Fruit fly (Drosophila melanogaster) whole organism, embryonic: Measurements from ENCODE around the gene Polr1D.
A peak's percentile ranks its signal among the peaks of the same experiment; 100 is the strongest.

Experiments
- CG10979 ChIP-seq: fragments of 200-800 bp; sonication (Bioruptor generic); optimal IDR thresholded peaks from 2 replicates; lab custom pipeline; 2018; ENCODE audit warnings: missing biosample characterization, mild to moderate bottlenecking, missing genetic modification characterization, moderate library complexity
- CG11247 ChIP-seq: fragments of 200-800 bp; sonication (Bioruptor generic); IDR thresholded peaks from 2 replicates; pipeline ENCODE4 v1.3.6; 2022; ENCODE audit warnings: missing biosample characterization, missing genetic modification characterization
- CG12299 ChIP-seq: fragments of 200-800 bp; sonication (Bioruptor generic); optimal IDR thresholded peaks from 2 replicates; lab custom pipeline; 2018; ENCODE audit warnings: missing biosample characterization, mild to moderate bottlenecking, missing genetic modification characterization
- CG12942 ChIP-seq: fragments of 200-800 bp; sonication (Bioruptor generic); optimal IDR thresholded peaks from 3 replicates; lab custom pipeline; 2016; ENCODE audit warnings: missing biosample characterization, missing genetic modification characterization
- CG13775 ChIP-seq: fragments of 200-800 bp; sonication (Bioruptor generic); optimal IDR thresholded peaks from 3 replicates; lab custom pipeline; 2017; ENCODE audit warnings: missing biosample characterization, mild to moderate bottlenecking, missing genetic modification characterization
- CG13894 ChIP-seq: fragments of 200-800 bp; sonication (Bioruptor generic); optimal IDR thresholded peaks from 3 replicates; lab custom pipeline; 2018; ENCODE audit warnings: missing biosample characterization, mild to moderate bottlenecking, missing genetic modification characterization, moderate library complexity
- CG17361 ChIP-seq: fragments of 200-800 bp; sonication (Bioruptor generic); IDR thresholded peaks from 3 replicates; pipeline ENCODE4 v1.3.6; 2022; ENCODE audit warnings: missing biosample characterization, missing genetic modification characterization
- CG31224 ChIP-seq: fragments of 200-800 bp; sonication (Bioruptor generic); IDR thresholded peaks from 2 replicates; pipeline ENCODE4 v1.3.6; 2022; ENCODE audit warnings: missing biosample characterization, missing genetic modification characterization
- CG6175 ChIP-seq: fragments of 200-800 bp; sonication (Bioruptor generic); IDR thresholded peaks from 3 replicates; pipeline ENCODE4 v1.3.6; 2022; ENCODE audit warnings: missing biosample characterization, missing genetic modification characterization
- CG6854 ChIP-seq: fragments of 200-800 bp; sonication (Bioruptor generic); optimal IDR thresholded peaks from 3 replicates; lab custom pipeline; 2017; ENCODE audit warnings: missing biosample characterization, mild to moderate bottlenecking, missing genetic modification characterization
- CG7556 ChIP-seq: fragments of 200-800 bp; sonication (Bioruptor generic); optimal IDR thresholded peaks from 2 replicates; lab custom pipeline; 2017; ENCODE audit warnings: missing biosample characterization, mild to moderate bottlenecking, missing genetic modification characterization
- CG7839 ChIP-seq: fragments of 200-800 bp; sonication (Bioruptor generic); optimal IDR thresholded peaks from 3 replicates; lab custom pipeline; 2018; ENCODE audit warnings: missing biosample characterization, mild to moderate bottlenecking, missing genetic modification characterization, moderate library complexity
- CG7928 ChIP-seq: fragments of 200-800 bp; sonication (Bioruptor generic); optimal IDR thresholded peaks from 2 replicates; lab custom pipeline; 2017; ENCODE audit warnings: missing biosample characterization, mild to moderate bottlenecking, missing genetic modification characterization
- CG8388 ChIP-seq: fragments of 200-800 bp; sonication (Bioruptor generic); optimal IDR thresholded peaks from 2 replicates; lab custom pipeline; 2019; ENCODE audit warnings: missing biosample characterization, mild to moderate bottlenecking, missing genetic modification characterization, moderate library complexity
- CG8924 ChIP-seq: fragments of 200-800 bp; optimal IDR thresholded peaks from 3 replicates; lab custom pipeline; 2019; ENCODE audit warnings: missing biosample characterization, mild to moderate bottlenecking, missing genetic modification characterization, moderate library complexity
- CG9437 ChIP-seq: fragments of 200-800 bp; sonication (Bioruptor generic); optimal IDR thresholded peaks from 2 replicates; lab custom pipeline; 2018; ENCODE audit warnings: missing biosample characterization, mild to moderate bottlenecking, missing genetic modification characterization
- Eip74EF ChIP-seq, 2 experiments: fragments of 200-800 bp in 1 of 2; fragments of >200 bp in 1 of 2; sonication (Bioruptor generic) in 1 of 2; optimal IDR thresholded peaks; 2 replicates each; lab custom pipeline; 2017 to 2019; ENCODE audit warnings: missing biosample characterization in 2 of 2, missing genetic modification characterization in 2 of 2, mild to moderate bottlenecking in 1 of 2, moderate library complexity in 1 of 2
- Hey ChIP-seq: fragments of 200-800 bp; sonication (Bioruptor generic); optimal IDR thresholded peaks from 3 replicates; lab custom pipeline; 2018; ENCODE audit warnings: missing biosample characterization, mild to moderate bottlenecking, missing genetic modification characterization
- Mrtf ChIP-seq: fragments of 200-800 bp; sonication (Bioruptor generic); IDR thresholded peaks from 3 replicates; pipeline ENCODE4 v1.3.6; 2022; ENCODE audit warnings: missing biosample characterization, missing genetic modification characterization
- Nf-YB ChIP-seq: fragments of 200-800 bp; sonication (Bioruptor generic); optimal IDR thresholded peaks from 3 replicates; lab custom pipeline; 2019; ENCODE audit warnings: missing biosample characterization, mild to moderate bottlenecking, missing genetic modification characterization, moderate library complexity
- Ptx1 ChIP-seq: fragments of 200-800 bp; sonication (Bioruptor generic); IDR thresholded peaks from 2 replicates; pipeline ENCODE4 v1.3.6; 2022; ENCODE audit warnings: missing biosample characterization, missing genetic modification characterization
- Sin3A ChIP-seq: fragments of >200 bp; optimal IDR thresholded peaks from 2 replicates; lab custom pipeline; 2018
- Six4 ChIP-seq: fragments of 200-800 bp; sonication (Bioruptor generic); optimal IDR thresholded peaks from 2 replicates; lab custom pipeline; 2016; ENCODE audit warnings: missing biosample characterization, missing genetic modification characterization
- Trl ChIP-seq, 3 experiments: fragments of >200 bp in 2 of 3; fragments of 200-800 bp in 1 of 3; sonication (Bioruptor generic) in 1 of 3; optimal IDR thresholded peaks; 2 replicates in 1 of 3; 3 replicates in 2 of 3; lab custom pipeline; 2016 to 2017; ENCODE audit warnings: missing biosample characterization in 1 of 3, missing genetic modification characterization in 1 of 3
- YL-1 ChIP-seq: fragments of 200-800 bp; sonication (Bioruptor generic); optimal IDR thresholded peaks from 3 replicates; lab custom pipeline; 2017; ENCODE audit warnings: missing biosample characterization, mild to moderate bottlenecking, missing genetic modification characterization
- ara ChIP-seq: fragments of 200-800 bp; sonication (Bioruptor generic); IDR thresholded peaks from 2 replicates; pipeline ENCODE4 v1.3.6; 2022; ENCODE audit warnings: missing biosample characterization, missing genetic modification characterization
- ash1 ChIP-seq: fragments of 200-800 bp; sonication (Bioruptor generic); optimal IDR thresholded peaks from 2 replicates; lab custom pipeline; 2018; ENCODE audit warnings: missing biosample characterization, mild to moderate bottlenecking, missing genetic modification characterization
- croc ChIP-seq: fragments of 200-800 bp; sonication (Bioruptor generic); conservative IDR thresholded peaks from 3 replicates; pipeline ENCODE4 v1.3.6; 2022; ENCODE audit warnings: missing biosample characterization, missing genetic modification characterization
- eyg ChIP-seq: fragments of 200-800 bp; sonication (Bioruptor generic); optimal IDR thresholded peaks from 3 replicates; lab custom pipeline; 2016; ENCODE audit warnings: missing biosample characterization, missing genetic modification characterization
- ftz-f1 ChIP-seq: fragments of 200-800 bp; sonication (Bioruptor generic); optimal IDR thresholded peaks from 2 replicates; lab custom pipeline; 2016; ENCODE audit warnings: missing biosample characterization, missing genetic modification characterization
- gcm ChIP-seq: fragments of 200-800 bp; sonication (Bioruptor generic); optimal IDR thresholded peaks from 2 replicates; lab custom pipeline; 2019; ENCODE audit warnings: missing biosample characterization, mild to moderate bottlenecking, missing genetic modification characterization, moderate library complexity
- gro ChIP-seq: fragments of 200-800 bp; sonication (Bioruptor generic); optimal IDR thresholded peaks from 2 replicates; lab custom pipeline; 2016; ENCODE audit warnings: missing biosample characterization, missing genetic modification characterization
- gt ChIP-seq: fragments of 200-800 bp; sonication (Bioruptor generic); IDR thresholded peaks from 2 replicates; pipeline ENCODE4 v1.3.6; 2022; ENCODE audit warnings: missing biosample characterization, missing genetic modification characterization
- hb ChIP-seq: fragments of 200-800 bp; sonication (Bioruptor generic); IDR thresholded peaks from 3 replicates; pipeline ENCODE4 v1.3.6; 2022; ENCODE audit warnings: missing biosample characterization, missing genetic modification characterization; ENCODE audit not compliant: partially characterized antibody
- jigr1 ChIP-seq: fragments of 200-800 bp; sonication (Bioruptor generic); IDR thresholded peaks from 3 replicates; pipeline ENCODE4 v1.3.6; 2022; ENCODE audit warnings: missing biosample characterization, missing genetic modification characterization
- oc ChIP-seq: fragments of 200-800 bp; sonication (Bioruptor generic); optimal IDR thresholded peaks from 2 replicates; lab custom pipeline; 2018; ENCODE audit warnings: missing biosample characterization, mild to moderate bottlenecking, missing genetic modification characterization, moderate library complexity
- onecut ChIP-seq: fragments of 200-800 bp; sonication (Bioruptor generic); IDR thresholded peaks from 2 replicates; pipeline ENCODE4 v1.3.6; 2022; ENCODE audit warnings: missing biosample characterization, missing genetic modification characterization
- prd ChIP-seq, 3 experiments: fragments of >200 bp in 2 of 3; fragments of 200-800 bp in 1 of 3; sonication (Bioruptor generic) in 1 of 3; optimal IDR thresholded peaks in 2 of 3; IDR thresholded peaks in 1 of 3; 2 replicates in 2 of 3; 3 replicates in 1 of 3; pipeline versions ENCODE4 v1.3.6 to Lab custom; 2017 to 2022; ENCODE audit warnings: missing biosample characterization in 1 of 3, missing genetic modification characterization in 1 of 3
- psq ChIP-seq: fragments of 200-800 bp; sonication (Bioruptor generic); optimal IDR thresholded peaks from 2 replicates; lab custom pipeline; 2017; ENCODE audit warnings: missing biosample characterization, missing genetic modification characterization
- run ChIP-seq: fragments of 200-800 bp; sonication (Bioruptor generic); optimal IDR thresholded peaks from 3 replicates; lab custom pipeline; 2018; ENCODE audit warnings: missing biosample characterization, mild to moderate bottlenecking, missing genetic modification characterization
- sens ChIP-seq: fragments of 200-800 bp; sonication (Bioruptor generic); peaks from one replicate; lab custom pipeline; 2016; ENCODE audit warnings: missing biosample characterization, missing genetic modification characterization
- tna ChIP-seq: fragments of 200-800 bp; sonication (Bioruptor generic); IDR thresholded peaks from 2 replicates; pipeline ENCODE4 v1.3.6; 2022; ENCODE audit warnings: missing biosample characterization, missing genetic modification characterization; ENCODE audit not compliant: partially characterized antibody
- tup ChIP-seq: fragments of 200-800 bp; sonication (Bioruptor generic); optimal IDR thresholded peaks from 2 replicates; lab custom pipeline; 2016; ENCODE audit warnings: missing biosample characterization, mild to moderate bottlenecking, missing genetic modification characterization, moderate library complexity

Polr1D gene

dm6 chr2L:19131905-19132402, 3.1 kb downstream of the Polr1D start, which contains the start of the genes AsnRS and DCTN6-p27 (continued):
- peak; percentile 66 for TF ChIP-seq Ptx1 (GFP tag; lab: Robert Waterston, UW)
- TF ChIP-seq CG11247 (GFP tag; lab: Robert Waterston, UW), result peak; percentile 69
- no peak for TF ChIP-seq eyg
- peak; percentile 53 for TF ChIP-seq CG8388 (GFP tag; lab: Kevin White, UChicago)
- TF ChIP-seq CG7928 (GFP tag; lab: Kevin White, UChicago), result peak; percentile 13
- no peak; the same call in 1 of the 2 replicates for TF ChIP-seq tna (GFP tag; lab: Robert Waterston, UW)
- peak; percentile 94 for TF ChIP-seq sens
- peak; percentile 46 for TF ChIP-seq psq
- TF ChIP-seq CG12299 (tag; lab: Kevin White, UChicago), result peak; percentile 25
- peak; percentile 67 for TF ChIP-seq CG9437
- peak; percentile 80; the same call in 1 of the 3 replicates for TF ChIP-seq hb
- peak; percentile 48; the same call in 1 of the 2 replicates for TF ChIP-seq onecut
- peak; percentile 66 for TF ChIP-seq CG7556
- no peak for TF ChIP-seq ash1
- TF ChIP-seq CG6854 (GFP tag; lab: Kevin White, UChicago), result no peak
- TF ChIP-seq gt (GFP tag; lab: Robert Waterston, UW), result no peak
- TF ChIP-seq oc (tag; lab: Kevin White, UChicago), result no peak
- TF ChIP-seq Eip74EF (GFP tag; optimal IDR thresholded peaks at IDR 0.05; lab: Kevin White, UChicago), result peak in 1 of 2 experiments; percentile 15
- TF ChIP-seq gro (GFP tag; lab: Kevin White, UChicago), result peak; percentile 41
- TF ChIP-seq ftz-f1, result no peak
- peak; percentile 57 for TF ChIP-seq Six4
- peak; percentile 38 for TF ChIP-seq Nf-YB (GFP tag; lab: Kevin White, UChicago)
- peak; percentile 18; the same call in 1 of the 2 replicates for TF ChIP-seq ara (GFP tag; lab: Robert Waterston, UW)
- TF ChIP-seq CG7839 (tag; lab: Kevin White, UChicago), result peak; percentile 72
- no peak for TF ChIP-seq gcm
- TF ChIP-seq tup (GFP tag; lab: Kevin White, UChicago), result peak; percentile 63
- no peak for TF ChIP-seq Sin3A
- TF ChIP-seq Hey (tag; lab: Kevin White, UChicago), result no peak
- peak; percentile 25; the same call in 1 of the 3 replicates for TF ChIP-seq jigr1 (GFP tag; lab: Robert Waterston, UW)
- 0 out of 3 replicates have a peak, but pooled peaks have one; percentile 19 for TF ChIP-seq croc
- peak; percentile 75; the same call in 2 of the 3 replicates for TF ChIP-seq CG17361 (GFP tag; lab: Robert Waterston, UW)
- no peak for TF ChIP-seq prd (optimal IDR thresholded peaks at IDR 0.05; lab: Kevin White, UChicago)
- TF ChIP-seq prd (GFP tag; IDR thresholded peaks at IDR 0.05; lab: Robert Waterston, UW), result peak; percentile 66
- TF ChIP-seq CG10979 (tag; lab: Kevin White, UChicago), result peak; percentile 43
- TF ChIP-seq CG31224 (GFP tag; lab: Robert Waterston, UW), result peak; percentile 39; the same call in 1 of the 2 replicates
- no peak for TF ChIP-seq CG6175
- peak; percentile 36 for TF ChIP-seq CG12942
- peak; percentile 79 for TF ChIP-seq CG13775
- no peak for TF ChIP-seq Trl (optimal IDR thresholded peaks at IDR 0.05; lab: Kevin White, UChicago)
- TF ChIP-seq Trl (GFP tag; optimal IDR thresholded peaks at IDR 0.05; lab: Kevin White, UChicago), result peak; percentile 57
- no peak for TF ChIP-seq run (tag; lab: Kevin White, UChicago)
- TF ChIP-seq YL-1 (GFP tag; lab: Kevin White, UChicago), result peak; percentile 72
- peak; percentile 64 for TF ChIP-seq CG8924
- TF ChIP-seq CG13894 (tag; lab: Kevin White, UChicago), result peak; percentile 58
- TF ChIP-seq Mrtf (GFP tag; lab: Robert Waterston, UW), result peak; percentile 60; the same call in 1 of the 3 replicates
